Fruit fly (Drosophila melanogaster): ENCODE data around the gene CG14645.
A peak's percentile ranks its signal among the peaks of the same experiment; 100 is the strongest.

The CG14645 gene

DNA sequence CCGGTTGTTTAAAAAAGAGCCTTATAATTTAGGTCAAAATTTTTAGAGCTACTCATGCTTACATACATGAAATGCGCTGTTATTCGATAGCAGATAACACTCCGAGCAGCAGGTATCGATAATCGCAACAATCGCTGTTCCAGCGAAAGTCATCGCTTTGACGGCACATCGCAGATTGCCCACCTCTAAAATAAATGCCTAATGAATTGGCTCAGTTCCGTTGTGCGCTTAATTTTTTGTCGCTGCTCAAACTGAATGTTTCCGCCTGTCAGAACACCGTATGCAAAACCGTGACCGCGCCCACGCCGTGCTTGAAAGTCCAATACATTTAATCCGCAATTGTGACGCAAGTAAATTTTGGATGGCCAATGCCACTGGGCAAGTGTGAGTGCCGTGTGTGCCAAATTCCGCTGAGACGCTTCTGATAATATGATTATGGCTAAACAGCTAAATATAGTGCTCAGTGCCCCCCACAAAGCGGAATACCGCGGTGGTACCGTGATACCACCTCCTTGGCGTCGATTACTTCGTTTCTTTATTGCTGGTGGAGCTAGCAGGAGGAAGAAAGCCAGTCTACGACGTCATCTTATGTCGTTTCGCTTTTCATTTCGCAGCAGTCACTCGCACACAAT, 15.3 kb upstream of the CG14645 start, which contains the start of gene CG9795 (continued):
- TF ChIP-seq H2.0 (GFP tag; IDR thresholded peaks at IDR 0.05) = peak; percentile 12; the same call in 1 of the 2 replicates
- TF ChIP-seq CG4360 (GFP tag; IDR thresholded peaks at IDR 0.05) = no peak
- peak; percentile 89 for TF ChIP-seq CG16813 (GFP tag; IDR thresholded peaks at IDR 0.05; ENCODE audit: partially characterized antibody)
- no peak for TF ChIP-seq br (optimal IDR thresholded peaks at IDR 0.05)
- no peak for TF ChIP-seq da (GFP tag; optimal IDR thresholded peaks at IDR 0.05)
- TF ChIP-seq Ada2b (GFP tag; IDR thresholded peaks at IDR 0.05) = no peak
- no peak for TF ChIP-seq CG1602 (GFP tag; optimal IDR thresholded peaks at IDR 0.05)
- TF ChIP-seq ind (GFP tag; optimal IDR thresholded peaks at IDR 0.05) = no peak
- peak; percentile 88 for TF ChIP-seq unc-4 (GFP tag; IDR thresholded peaks at IDR 0.05; ENCODE audit: partially characterized antibody)
- no peak for TF ChIP-seq CG15479 (GFP tag; optimal IDR thresholded peaks at IDR 0.05)
- no peak for TF ChIP-seq CG8944 (GFP tag; optimal IDR thresholded peaks at IDR 0.05)
- TF ChIP-seq sna (GFP tag; IDR thresholded peaks at IDR 0.05; ENCODE audit: partially characterized antibody) = peak; percentile 89
- TF ChIP-seq dysf (GFP tag; IDR thresholded peaks at IDR 0.05) = no peak; the same call in 2 of the 3 replicates
- TF ChIP-seq CG7372 (GFP tag; IDR thresholded peaks at IDR 0.05) = no peak
- no peak for TF ChIP-seq tup (GFP tag; optimal IDR thresholded peaks at IDR 0.05)
- no peak for TF ChIP-seq Spps (tag; optimal IDR thresholded peaks at IDR 0.05)
- no peak for TF ChIP-seq CG17359 (tag; optimal IDR thresholded peaks at IDR 0.05)
- TF ChIP-seq oc (tag; optimal IDR thresholded peaks at IDR 0.05) = peak; percentile 7
- no peak for TF ChIP-seq Dbx (GFP tag; IDR thresholded peaks at IDR 0.05)
- TF ChIP-seq CG9817 (tag; optimal IDR thresholded peaks at IDR 0.05) = no peak
- TF ChIP-seq HHEX (GFP tag; optimal IDR thresholded peaks at IDR 0.05) = peak; percentile 6
- no peak for TF ChIP-seq lola (GFP tag; optimal IDR thresholded peaks at IDR 0.05)
- no peak for TF ChIP-seq gem (tag; optimal IDR thresholded peaks at IDR 0.05)
- no peak for TF ChIP-seq CG13775 (GFP tag; optimal IDR thresholded peaks at IDR 0.05)
- TF ChIP-seq exex (tag; optimal IDR thresholded peaks at IDR 0.05) = no peak
- TF ChIP-seq ERR (GFP tag; optimal IDR thresholded peaks at IDR 0.05) = peak; percentile 60
- no peak for TF ChIP-seq Ssrp (tag; optimal IDR thresholded peaks at IDR 0.05)
- TF ChIP-seq tgo (GFP tag; IDR thresholded peaks at IDR 0.05) = no peak
- TF ChIP-seq Stat92E (GFP tag; optimal IDR thresholded peaks at IDR 0.05) = peak in 1 of 3 experiments; percentile 61
- TF ChIP-seq row (GFP tag; IDR thresholded peaks at IDR 0.05) = peak; percentile 57
- TF ChIP-seq CG18476 (GFP tag; optimal IDR thresholded peaks at IDR 0.05) = no peak
- TF ChIP-seq Asciz (GFP tag; optimal IDR thresholded peaks at IDR 0.05) = no peak
- TF ChIP-seq salm (tag; optimal IDR thresholded peaks at IDR 0.05) = no peak
- TF ChIP-seq sr (GFP tag; IDR thresholded peaks at IDR 0.05) = no peak
- no peak for TF ChIP-seq CG4328 (GFP tag; optimal IDR thresholded peaks at IDR 0.05)
- no peak for TF ChIP-seq Mrtf (GFP tag; IDR thresholded peaks at IDR 0.05)
- TF ChIP-seq phol (tag; optimal IDR thresholded peaks at IDR 0.05) = no peak
- peak; percentile 61; the same call in 1 of the 2 replicates for TF ChIP-seq CG42726 (GFP tag; IDR thresholded peaks at IDR 0.05; ENCODE audit: partially characterized antibody)
- TF ChIP-seq Hmx (GFP tag; optimal IDR thresholded peaks at IDR 0.05) = no peak
- TF ChIP-seq nerfin-1 (tag; optimal IDR thresholded peaks at IDR 0.05) = no peak
- no peak for TF ChIP-seq dmrt11E (tag; optimal IDR thresholded peaks at IDR 0.05)
- TF ChIP-seq CG10321 (GFP tag; IDR thresholded peaks at IDR 0.05) = no peak
- peak; percentile 100 for TF ChIP-seq CG10431 (GFP tag; optimal IDR thresholded peaks at IDR 0.05)
- no peak for TF ChIP-seq Camta (GFP tag; optimal IDR thresholded peaks at IDR 0.05)
- no peak for TF ChIP-seq Dek (tag; optimal IDR thresholded peaks at IDR 0.05)
- no peak for TF ChIP-seq CG31224 (GFP tag; IDR thresholded peaks at IDR 0.05)
- TF ChIP-seq p53 (GFP tag; optimal IDR thresholded peaks at IDR 0.05) = no peak
- peak; percentile 76 for TF ChIP-seq CG12659 (GFP tag; optimal IDR thresholded peaks at IDR 0.05)
- TF ChIP-seq CG2889 (GFP tag; IDR thresholded peaks at IDR 0.05) = no peak
- no peak for TF ChIP-seq chn (GFP tag; optimal IDR thresholded peaks at IDR 0.05)

All from whole organism, embryonic.